Fruit fly (Drosophila melanogaster) whole organism, embryonic: ENCODE data around the gene CG3104.

ENCODE experiments used
- Abd-B ChIP-seq: fragments of 200-800 bp; sonication (Bioruptor generic); optimal IDR thresholded peaks from 2 replicates; lab custom pipeline; 2018; ENCODE audit warnings: missing biosample characterization, mild to moderate bottlenecking, missing genetic modification characterization, moderate library complexity
- CG10209 ChIP-seq: fragments of 200-800 bp; sonication (Bioruptor generic); optimal IDR thresholded peaks from 3 replicates; lab custom pipeline; 2017; ENCODE audit warnings: missing biosample characterization, mild to moderate bottlenecking, missing genetic modification characterization, missing genetic modification reagents
- CG1024 ChIP-seq: fragments of 200-800 bp; sonication (Bioruptor generic); IDR thresholded peaks from 2 replicates; pipeline ENCODE4 v1.3.6; 2022; ENCODE audit warnings: missing biosample characterization, missing genetic modification characterization
- CG10462 ChIP-seq: fragments of 200-800 bp; sonication (Bioruptor generic); optimal IDR thresholded peaks from 2 replicates; lab custom pipeline; 2016; ENCODE audit warnings: missing biosample characterization, missing genetic modification characterization
- CG10959 ChIP-seq: fragments of 200-800 bp; sonication (Bioruptor generic); IDR thresholded peaks from 2 replicates; pipeline ENCODE4 v1.3.6; 2022; ENCODE audit warnings: missing biosample characterization, missing genetic modification characterization
- CG10979 ChIP-seq: fragments of 200-800 bp; sonication (Bioruptor generic); optimal IDR thresholded peaks from 2 replicates; lab custom pipeline; 2018; ENCODE audit warnings: missing biosample characterization, mild to moderate bottlenecking, missing genetic modification characterization, moderate library complexity
- CG11093 ChIP-seq: fragments of 200-800 bp; sonication (Bioruptor generic); IDR thresholded peaks from 3 replicates; pipeline ENCODE4 v1.3.6; 2022; ENCODE audit warnings: missing biosample characterization, missing genetic modification characterization
- CG12391 ChIP-seq: fragments of 200-800 bp; sonication (Bioruptor generic); optimal IDR thresholded peaks from 3 replicates; lab custom pipeline; 2018; ENCODE audit warnings: missing biosample characterization, mild to moderate bottlenecking, missing genetic modification characterization, moderate library complexity
- CG12769 ChIP-seq: fragments of 200-800 bp; sonication (Bioruptor generic); optimal IDR thresholded peaks from 2 replicates; lab custom pipeline; 2019; ENCODE audit warnings: missing biosample characterization, mild to moderate bottlenecking, missing genetic modification characterization, moderate library complexity
- CG13123 ChIP-seq: fragments of 200-800 bp; sonication (Bioruptor generic); optimal IDR thresholded peaks from 2 replicates; lab custom pipeline; 2016; ENCODE audit warnings: missing biosample characterization, missing genetic modification characterization
- CG15514 ChIP-seq: fragments of 200-800 bp; sonication (Bioruptor generic); optimal IDR thresholded peaks from 3 replicates; lab custom pipeline; 2017; ENCODE audit warnings: missing biosample characterization, missing genetic modification characterization, mild to moderate bottlenecking, moderate library complexity, missing genetic modification reagents
- CG1603 ChIP-seq: fragments of 200-800 bp; sonication (Bioruptor generic); optimal IDR thresholded peaks from 2 replicates; lab custom pipeline; 2019; ENCODE audit warnings: missing biosample characterization, mild to moderate bottlenecking, missing genetic modification characterization, moderate library complexity
- CG1792 ChIP-seq: fragments of 200-800 bp; sonication (Bioruptor generic); optimal IDR thresholded peaks from 2 replicates; lab custom pipeline; 2016; ENCODE audit warnings: missing biosample characterization, missing genetic modification characterization
- CG18011 ChIP-seq: fragments of 200-800 bp; sonication (Bioruptor generic); optimal IDR thresholded peaks from 2 replicates; lab custom pipeline; 2017; ENCODE audit warnings: missing biosample characterization, missing genetic modification characterization, mild to moderate bottlenecking, moderate library complexity, missing genotype
- CG3281 ChIP-seq: fragments of 200-800 bp; sonication (Bioruptor generic); optimal IDR thresholded peaks from 3 replicates; lab custom pipeline; 2017; ENCODE audit warnings: missing biosample characterization, mild to moderate bottlenecking, missing genetic modification characterization
- CG4360 ChIP-seq: fragments of 200-800 bp; sonication (Bioruptor generic); IDR thresholded peaks from 2 replicates; pipeline ENCODE4 v1.3.6; 2022; ENCODE audit warnings: missing biosample characterization, missing genetic modification characterization
- CG6272 ChIP-seq: fragments of 200-800 bp; sonication (Bioruptor generic); IDR thresholded peaks from 2 replicates; pipeline ENCODE4 v1.3.6; 2022; ENCODE audit warnings: missing biosample characterization, missing genetic modification characterization
- CG9817 ChIP-seq: fragments of 200-800 bp; sonication (Bioruptor generic); optimal IDR thresholded peaks from 2 replicates; lab custom pipeline; 2018; ENCODE audit warnings: missing biosample characterization, mild to moderate bottlenecking, missing genetic modification characterization, moderate library complexity
- CTCF ChIP-seq: fragments of 200-800 bp; sonication (Bioruptor generic); optimal IDR thresholded peaks from 2 replicates; lab custom pipeline; 2017; ENCODE audit warnings: missing biosample characterization, mild to moderate bottlenecking, missing genetic modification characterization, moderate library complexity
- CkIIα-i1 ChIP-seq: fragments of 200-800 bp; sonication (Bioruptor generic); IDR thresholded peaks from 2 replicates; pipeline ENCODE4 v1.3.6; 2022; ENCODE audit warnings: missing biosample characterization, missing genetic modification characterization
- Deaf1 ChIP-seq: fragments of 200-800 bp; optimal IDR thresholded peaks from 3 replicates; lab custom pipeline; 2019; ENCODE audit warnings: missing biosample characterization, mild to moderate bottlenecking, missing genetic modification characterization, moderate library complexity
- Dfd ChIP-seq, 2 experiments: fragments of >200 bp; optimal IDR thresholded peaks; 2 replicates each; lab custom pipeline; 2017; ENCODE audit warnings: missing biosample characterization in 2 of 2, missing genetic modification characterization in 2 of 2
- Fer3 ChIP-seq: fragments of 200-800 bp; sonication (Bioruptor generic); optimal IDR thresholded peaks from 2 replicates; lab custom pipeline; 2018; ENCODE audit warnings: missing biosample characterization, mild to moderate bottlenecking, missing genetic modification characterization, moderate library complexity
- GATAe ChIP-seq: fragments of 200-800 bp; sonication (Bioruptor generic); conservative IDR thresholded peaks from 2 replicates; pipeline ENCODE4 v1.3.6; 2022; ENCODE audit warnings: missing biosample characterization, missing genetic modification characterization
- Hr78 ChIP-seq, 2 experiments: fragments of 200-800 bp in 1 of 2; fragments of >200 bp in 1 of 2; sonication (Bioruptor generic) in 1 of 2; optimal IDR thresholded peaks; 2 replicates each; lab custom pipeline; 2017 to 2019; ENCODE audit warnings: missing biosample characterization in 2 of 2, missing genetic modification characterization in 2 of 2, mild to moderate bottlenecking in 1 of 2, moderate library complexity in 1 of 2
- Kr ChIP-seq: fragments of 200-800 bp; sonication (Bioruptor generic); optimal IDR thresholded peaks from 2 replicates; lab custom pipeline; 2017; ENCODE audit warnings: missing biosample characterization, mild to moderate bottlenecking, missing genetic modification characterization
- Mes4 ChIP-seq: fragments of 200-800 bp; sonication (Bioruptor generic); optimal IDR thresholded peaks from 2 replicates; lab custom pipeline; 2016; ENCODE audit warnings: missing biosample characterization, missing genetic modification characterization
- Myb ChIP-seq: fragments of 200-800 bp; sonication (Bioruptor generic); optimal IDR thresholded peaks from 2 replicates; lab custom pipeline; 2016; ENCODE audit warnings: missing biosample characterization, missing genetic modification characterization
- PHDP ChIP-seq: fragments of 200-800 bp; sonication (Bioruptor generic); optimal IDR thresholded peaks from 3 replicates; lab custom pipeline; 2018; ENCODE audit warnings: missing biosample characterization, mild to moderate bottlenecking, missing genetic modification characterization, moderate library complexity
- Poxn ChIP-seq: fragments of 200-800 bp; sonication (Bioruptor generic); IDR thresholded peaks from 2 replicates; pipeline ENCODE4 v1.3.6; 2022; ENCODE audit warnings: missing biosample characterization, missing genetic modification characterization
- Scr ChIP-seq: fragments of 200-800 bp; sonication (Bioruptor generic); IDR thresholded peaks from 2 replicates; pipeline ENCODE4 v1.3.6; 2022; ENCODE audit warnings: missing biosample characterization, missing genetic modification characterization; ENCODE audit not compliant: partially characterized antibody
- Spps ChIP-seq: fragments of 200-800 bp; sonication (Bioruptor generic); optimal IDR thresholded peaks from 2 replicates; lab custom pipeline; 2018; ENCODE audit warnings: missing biosample characterization, mild to moderate bottlenecking, missing genetic modification characterization
- Sry-β ChIP-seq: fragments of 200-800 bp; sonication (Bioruptor generic); optimal IDR thresholded peaks from 2 replicates; lab custom pipeline; 2018; ENCODE audit warnings: missing biosample characterization, mild to moderate bottlenecking, missing genetic modification characterization, moderate library complexity
- Sry-δ ChIP-seq: fragments of 200-800 bp; sonication (Bioruptor generic); optimal IDR thresholded peaks from 2 replicates; lab custom pipeline; 2016; ENCODE audit warnings: missing biosample characterization, missing genetic modification characterization
- Tbp ChIP-seq: fragments of >200 bp; optimal IDR thresholded peaks from 2 replicates; lab custom pipeline; 2018; ENCODE audit warnings: missing biosample characterization, missing genetic modification characterization
- ab ChIP-seq: fragments of 200-800 bp; sonication (Bioruptor generic); optimal IDR thresholded peaks from 2 replicates; lab custom pipeline; 2016; ENCODE audit warnings: missing biosample characterization, missing genetic modification characterization
- aop ChIP-seq: fragments of 200-800 bp; sonication (Bioruptor generic); IDR thresholded peaks from 2 replicates; pipeline ENCODE4 v1.3.6; 2022; ENCODE audit warnings: missing biosample characterization, missing genetic modification characterization
- bcd ChIP-seq: fragments of 200-800 bp; sonication (Bioruptor generic); optimal IDR thresholded peaks from 2 replicates; lab custom pipeline; 2017; ENCODE audit warnings: missing biosample characterization, mild to moderate bottlenecking, missing genetic modification characterization
- ci ChIP-seq: fragments of 200-800 bp; sonication (Bioruptor generic); IDR thresholded peaks from 3 replicates; pipeline ENCODE4 v1.3.6; 2022; ENCODE audit warnings: missing biosample characterization, missing genetic modification characterization
- dmrt99B ChIP-seq: fragments of 200-800 bp; sonication (Bioruptor generic); optimal IDR thresholded peaks from 2 replicates; lab custom pipeline; 2018; ENCODE audit warnings: missing biosample characterization, mild to moderate bottlenecking, missing genetic modification characterization, moderate library complexity
- grn ChIP-seq: fragments of 200-800 bp; sonication (Bioruptor generic); optimal IDR thresholded peaks from 3 replicates; lab custom pipeline; 2017; ENCODE audit warnings: missing biosample characterization, missing genetic modification characterization
- ham ChIP-seq: fragments of 200-800 bp; sonication (Bioruptor generic); IDR thresholded peaks from 2 replicates; pipeline ENCODE4 v1.3.6; 2022; ENCODE audit warnings: missing biosample characterization, missing genetic modification characterization
- ind ChIP-seq: fragments of 200-800 bp; sonication (Bioruptor generic); optimal IDR thresholded peaks from 3 replicates; lab custom pipeline; 2016; ENCODE audit warnings: missing biosample characterization, missing genetic modification characterization
- jing ChIP-seq: fragments of 200-800 bp; sonication (Bioruptor generic); optimal IDR thresholded peaks from 2 replicates; lab custom pipeline; 2018; ENCODE audit warnings: missing biosample characterization, mild to moderate bottlenecking, missing genetic modification characterization
- jumu ChIP-seq: fragments of 200-800 bp; sonication (Bioruptor generic); optimal IDR thresholded peaks from 3 replicates; lab custom pipeline; 2016; ENCODE audit warnings: missing biosample characterization, missing genetic modification characterization
- nmo ChIP-seq: fragments of 200-800 bp; sonication (Bioruptor generic); optimal IDR thresholded peaks from 2 replicates; lab custom pipeline; 2018; ENCODE audit warnings: missing biosample characterization, mild to moderate bottlenecking, missing genetic modification characterization, moderate library complexity
- onecut ChIP-seq: fragments of 200-800 bp; sonication (Bioruptor generic); IDR thresholded peaks from 2 replicates; pipeline ENCODE4 v1.3.6; 2022; ENCODE audit warnings: missing biosample characterization, missing genetic modification characterization
- tio ChIP-seq: fragments of 200-800 bp; sonication (Bioruptor generic); optimal IDR thresholded peaks from 2 replicates; lab custom pipeline; 2017; ENCODE audit warnings: missing biosample characterization, missing genetic modification characterization, inconsistent platforms
- trh ChIP-seq: fragments of 200-800 bp; sonication (Bioruptor generic); optimal IDR thresholded peaks from 2 replicates; lab custom pipeline; 2016; ENCODE audit warnings: missing biosample characterization, missing genetic modification characterization
- zf30C ChIP-seq: fragments of 200-800 bp; sonication (Bioruptor generic); optimal IDR thresholded peaks from 3 replicates; lab custom pipeline; 2018; ENCODE audit warnings: missing biosample characterization, mild to moderate bottlenecking, missing genetic modification characterization

The CG3104 gene

dm6 chr2L:2882968-2883702 is 27.6 kb upstream of the CG3104 start (continued):
- TF ChIP-seq Scr (GFP tag; lab: Robert Waterston, UW) (no peak), jumu (GFP tag; lab: Kevin White, UChicago) (no peak), ci (GFP tag; lab: Robert Waterston, UW) (peak; percentile 79), Fer3 (tag; lab: Kevin White, UChicago) (peak; percentile 25), Kr (no peak), CG3281 (peak; percentile 86), CG18011 (GFP tag; lab: Kevin White, UChicago) (no peak), CG6272 (GFP tag; lab: Robert Waterston, UW) (no peak), CG4360 (GFP tag; lab: Robert Waterston, UW) (no peak), CG1024 (GFP tag; lab: Robert Waterston, UW) (peak; percentile 56; the same call in 1 of the 2 replicates), Tbp (GFP tag; lab: Kevin White, UChicago) (no peak), dmrt99B (tag; lab: Kevin White, UChicago) (peak; percentile 48), PHDP (peak; percentile 61), Deaf1 (tag; lab: Kevin White, UChicago) (peak; percentile 27), ab (GFP tag; lab: Kevin White, UChicago) (no peak), CG12391 (tag; lab: Kevin White, UChicago) (peak; percentile 58), CG12769 (tag; lab: Kevin White, UChicago) (peak; percentile 63), Abd-B (GFP tag; lab: Kevin White, UChicago) (peak; percentile 34), aop (GFP tag; lab: Robert Waterston, UW) (peak; percentile 16; the same call in 1 of the 2 replicates), CG10462 (peak; percentile 78), CG1603 (peak; percentile 51), CG10209 (GFP tag; lab: Kevin White, UChicago) (peak; percentile 38), Myb (GFP tag; lab: Kevin White, UChicago) (peak; percentile 91), nmo (GFP tag; lab: Kevin White, UChicago) (peak; percentile 43), grn (peak; percentile 96), tio (GFP tag; lab: Kevin White, UChicago) (no peak), Sry-β (GFP tag; lab: Kevin White, UChicago) (peak; percentile 2), CTCF (GFP tag; lab: Kevin White, UChicago) (no peak), Mes4 (GFP tag; lab: Kevin White, UChicago) (peak; percentile 19), CG10979 (tag; lab: Kevin White, UChicago) (peak; percentile 13), ham (no peak), trh (peak; percentile 40), Hr78 (GFP tag; optimal IDR thresholded peaks at IDR 0.05; lab: Kevin White, UChicago) (peak in 1 of 2 experiments; percentile 7), CG9817 (tag; lab: Kevin White, UChicago) (no peak), jing (no peak), Sry-δ (peak; percentile 41), GATAe (GFP tag; lab: Robert Waterston, UW) (peak; percentile 84), CkIIα-i1 (GFP tag; lab: Robert Waterston, UW) (no peak), Poxn (GFP tag; lab: Robert Waterston, UW) (no peak), ind (GFP tag; lab: Kevin White, UChicago) (peak; percentile 35), CG10959 (GFP tag; lab: Robert Waterston, UW) (no peak), Dfd (GFP tag; optimal IDR thresholded peaks at IDR 0.05; lab: Kevin White, UChicago) (no peak), CG13123 (GFP tag; lab: Kevin White, UChicago) (peak; percentile 43), Spps (tag; lab: Kevin White, UChicago) (no peak), onecut (peak; percentile 71), bcd (GFP tag; lab: Kevin White, UChicago) (peak; percentile 17), zf30C (GFP tag; lab: Kevin White, UChicago) (no peak), CG15514 (GFP tag; lab: Kevin White, UChicago) (peak; percentile 68), CG1792 (peak; percentile 6), CG11093 (GFP tag; lab: Robert Waterston, UW) (no peak)
